Fruit fly (Drosophila melanogaster) whole organism, embryonic: Measurements from ENCODE around the gene WDR79.

ENCODE experiments used
- CG11560 ChIP-seq: fragments of 200-800 bp; sonication (Bioruptor generic); IDR thresholded peaks from 3 replicates; pipeline ENCODE4 v1.3.6; 2022; ENCODE audit warnings: missing biosample characterization, missing genetic modification characterization
- CG31365 ChIP-seq: fragments of 200-800 bp; sonication (Bioruptor generic); optimal IDR thresholded peaks from 2 replicates; lab custom pipeline; 2018; ENCODE audit warnings: missing biosample characterization, mild to moderate bottlenecking, missing genetic modification characterization
- NK7.1 ChIP-seq: fragments of 200-800 bp; sonication (Bioruptor generic); optimal IDR thresholded peaks from 3 replicates; lab custom pipeline; 2016; ENCODE audit warnings: missing biosample characterization, missing genetic modification characterization
- chm ChIP-seq: fragments of 200-800 bp; sonication (Bioruptor generic); IDR thresholded peaks from 2 replicates; pipeline ENCODE4 v1.3.6; 2022; ENCODE audit warnings: missing biosample characterization, missing genetic modification characterization
- nmo ChIP-seq: fragments of 200-800 bp; sonication (Bioruptor generic); optimal IDR thresholded peaks from 2 replicates; lab custom pipeline; 2018; ENCODE audit warnings: missing biosample characterization, mild to moderate bottlenecking, missing genetic modification characterization, moderate library complexity

DNA sequence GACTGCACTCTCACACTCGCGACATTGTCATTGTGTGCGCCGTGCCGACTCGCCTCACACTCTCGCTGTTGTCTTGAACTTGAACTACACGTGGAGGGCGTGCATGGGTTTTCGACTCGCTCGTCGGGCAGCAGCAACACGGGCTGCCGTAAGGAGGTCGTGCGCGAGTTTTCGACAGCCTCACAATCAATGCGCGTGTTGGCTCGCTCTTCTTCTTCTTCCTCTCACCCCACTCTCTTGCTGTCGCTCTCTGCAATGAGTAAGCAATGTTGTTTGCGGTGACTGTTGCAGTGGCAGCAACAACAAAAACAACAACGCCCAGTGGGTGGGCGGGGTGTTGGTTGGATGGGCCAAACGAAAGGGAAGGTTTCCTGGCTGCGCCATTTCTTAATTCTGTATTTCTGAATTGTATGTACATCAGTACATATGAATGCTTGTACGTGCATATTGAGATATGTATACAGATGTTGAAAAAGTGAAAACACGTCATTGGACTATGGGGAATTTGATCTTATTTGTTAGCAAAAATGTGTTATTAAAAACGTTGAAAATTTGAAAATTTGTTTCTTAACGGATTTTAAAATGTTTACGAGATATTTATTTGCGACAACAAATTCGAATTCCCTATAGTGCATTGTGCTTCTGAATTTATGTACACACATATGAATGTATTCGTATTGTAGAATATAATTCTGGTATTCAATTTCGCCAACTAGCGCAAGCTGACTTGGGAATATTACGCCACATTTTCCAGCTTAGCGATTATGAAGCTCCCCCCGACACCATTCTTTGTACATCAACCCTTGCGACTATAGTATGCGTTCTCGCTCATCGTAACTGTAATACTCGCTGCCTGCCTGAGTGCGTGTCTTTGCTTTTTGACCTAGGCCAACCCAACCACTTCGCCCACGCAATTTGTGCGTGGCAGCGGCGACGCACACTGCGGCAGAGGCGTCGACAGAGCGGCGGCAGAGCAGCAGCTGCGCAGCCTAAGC lies 38.9 kb downstream of the WDR79 start:
- TF ChIP-seq chm (GFP tag; lab: Robert Waterston, UW) (peak; percentile 70; the same call in 1 of the 2 replicates), CG11560 (tag; lab: Robert Waterston, UW) (no peak), CG31365 (tag; lab: Kevin White, UChicago) (no peak), nmo (GFP tag; lab: Kevin White, UChicago) (peak; percentile 12), NK7.1 (GFP tag; lab: Kevin White, UChicago) (no peak)
